Worm (Caenorhabditis elegans): ENCODE data around the gene cal-7.

ce11 chrV:9784215-9784614, 50.3 kb downstream of the cal-7 start:
- TF ChIP-seq dox-1 (GFP tag; IDR thresholded peaks at IDR 0.05) (no peak), Y67H2A.10 (GFP tag; conservative IDR thresholded peaks at IDR 0.05) (no peak), lin-40 (tag; optimal IDR thresholded peaks at IDR 0.05) (no peak), ceh-58 (GFP tag; IDR thresholded peaks at IDR 0.05) (no peak), ztf-6 (GFP tag; IDR thresholded peaks at IDR 0.05) (no peak), fkh-3 (tag; optimal IDR thresholded peaks at IDR 0.05) (no peak), pha-4 (tag; optimal IDR thresholded peaks at IDR 0.05) (no peak), ztf-25 (GFP tag; IDR thresholded peaks at IDR 0.05) (no peak), nfya-1 (tag; optimal IDR thresholded peaks at IDR 0.05; ENCODE audit: borderline replicate concordance, insufficient read depth) (no peak), F57A8.1 (GFP tag; optimal IDR thresholded peaks at IDR 0.05) (no peak), snpc-4 (GFP tag; optimal IDR thresholded peaks at IDR 0.05) (no peak), snpc-4 (tag; optimal IDR thresholded peaks at IDR 0.05) (no peak), hlh-12 (tag; optimal IDR thresholded peaks at IDR 0.05) (no peak), nhr-27 (tag; optimal IDR thresholded peaks at IDR 0.05) (no peak)
